Worm (Caenorhabditis elegans): ENCODE data around the gene Y76B12C.3.
A peak's percentile ranks its signal among the peaks of the same experiment; 100 is the strongest.

The Y76B12C.3 gene

DNA sequence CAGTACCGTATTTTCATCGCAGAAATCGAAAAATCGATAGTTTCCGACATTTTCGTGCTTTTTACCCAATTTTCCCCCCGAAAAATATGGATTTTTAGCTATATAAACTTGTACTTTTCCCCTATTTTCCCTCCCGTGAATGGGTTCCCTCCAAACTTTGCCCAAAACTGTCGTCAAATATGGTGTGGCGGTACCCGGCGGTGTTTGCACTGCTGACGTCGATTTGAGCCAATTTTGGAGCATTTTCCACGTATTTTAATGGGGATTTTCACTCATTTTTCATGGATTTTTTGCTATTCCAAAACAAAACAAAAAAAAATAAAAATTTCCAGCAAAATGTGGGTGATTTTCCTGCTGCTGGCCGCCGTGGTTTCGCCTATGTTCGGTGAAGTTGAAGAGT, at the start of gene Y76B12C.3:
Gene Y76B12C.3, plus strand, starts transcription at position 334 of the 400 bp plus-strand sequence.
- TF ChIP-seq mdl-1 (tag; optimal IDR thresholded peaks at IDR 0.05) (no peak), unc-55 (GFP tag; optimal IDR thresholded peaks at IDR 0.05) (peak; percentile 43), gmeb-1 (tag; optimal IDR thresholded peaks at IDR 0.05) (peak; percentile 18), lsy-2 (tag; optimal IDR thresholded peaks at IDR 0.05) (peak in 1 of 2 experiments; percentile 14)

ce11 chrIV:1923722-1924121, 49.8 kb upstream of the Y76B12C.3 start, which contains the start of gene denn-4:
denn-4 (plus strand) TSS chrIV:1924001.
- TF ChIP-seq nhr-129 (tag; optimal IDR thresholded peaks at IDR 0.05) (peak; percentile 1), sem-4 (tag; optimal IDR thresholded peaks at IDR 0.05) (no peak), unc-55 (GFP tag; optimal IDR thresholded peaks at IDR 0.05) (peak; percentile 25), lin-13 (GFP tag; optimal IDR thresholded peaks at IDR 0.05) (no peak), lsy-2 (tag; optimal IDR thresholded peaks at IDR 0.05) (peak in 1 of 2 experiments; percentile 52), C34F6.9 (tag; optimal IDR thresholded peaks at IDR 0.05) (peak; percentile 29)

- TF ChIP-seq unc-55 (GFP tag; optimal IDR thresholded peaks at IDR 0.05), result no peak
Observed at ce11 chrIV:1924178-1924577, 49.3 kb upstream of the Y76B12C.3 start.

DNA sequence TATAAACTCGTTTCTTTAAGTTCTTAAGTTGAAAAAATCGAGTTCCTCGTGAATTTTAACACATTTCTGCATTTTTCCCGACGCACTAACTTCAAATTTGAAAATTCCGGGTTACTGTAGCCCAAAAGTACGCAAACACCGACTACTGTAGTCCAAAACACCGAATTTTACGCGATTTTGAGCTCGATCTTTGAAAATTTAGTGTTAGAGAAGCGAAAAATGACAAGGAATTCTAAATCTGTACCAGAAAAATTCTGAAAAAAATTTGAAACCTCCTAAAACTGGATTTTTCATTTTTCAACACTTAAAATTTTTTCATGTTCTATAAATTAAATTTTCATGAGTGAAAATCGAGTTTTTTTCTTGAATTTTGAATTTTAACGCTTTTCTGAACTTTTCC, 28.3 kb upstream of the Y76B12C.3 start:
- TF ChIP-seq snpc-4 (tag; optimal IDR thresholded peaks at IDR 0.05) (no peak), mab-5 (tag; optimal IDR thresholded peaks at IDR 0.05) (no peak), F13H6.1 (tag; optimal IDR thresholded peaks at IDR 0.05) (no peak), alr-1 (tag; optimal IDR thresholded peaks at IDR 0.05) (no peak), elt-3 (tag; optimal IDR thresholded peaks at IDR 0.05) (no peak), nhr-11 (tag; optimal IDR thresholded peaks at IDR 0.05) (no peak), lin-11 (tag; optimal IDR thresholded peaks at IDR 0.05) (no peak), ceh-16 (tag; optimal IDR thresholded peaks at IDR 0.05) (no peak)

DNA sequence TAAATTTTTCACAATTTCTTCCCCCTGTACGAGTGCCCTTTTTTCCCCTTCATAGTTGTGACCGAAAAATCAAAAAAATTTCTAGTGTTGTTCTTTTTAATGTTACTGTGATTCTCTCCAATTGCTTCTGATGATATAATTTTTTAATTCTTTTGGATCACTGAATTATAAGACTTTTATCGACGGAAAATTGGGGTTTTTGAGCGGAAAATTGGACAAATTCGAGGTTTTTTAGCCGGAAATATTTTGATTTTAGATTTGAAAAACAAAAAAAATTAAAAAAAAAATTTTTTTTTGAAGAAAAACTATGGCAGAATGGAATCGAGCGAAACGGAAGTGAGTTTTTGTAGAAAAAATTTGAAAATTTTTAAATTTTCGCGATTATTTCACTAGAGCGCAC, 25.6 kb upstream of the Y76B12C.3 start, which contains the start of gene tsen-54:
Gene tsen-54, plus strand, starts transcription at position 301 of the 400 bp plus-strand sequence.
- TF ChIP-seq unc-39 (tag; optimal IDR thresholded peaks at IDR 0.05) (no peak), lin-11 (tag; optimal IDR thresholded peaks at IDR 0.05) (no peak), F13H6.1 (tag; optimal IDR thresholded peaks at IDR 0.05) (no peak), skn-1 (tag; optimal IDR thresholded peaks at IDR 0.05) (no peak), Y55F3AM.14 (GFP tag; optimal IDR thresholded peaks at IDR 0.05) (no peak), ztf-11 (tag; optimal IDR thresholded peaks at IDR 0.05) (no peak), gmeb-1 (tag; optimal IDR thresholded peaks at IDR 0.05) (no peak), fos-1 (tag; optimal IDR thresholded peaks at IDR 0.05) (no peak), nhr-12 (tag; optimal IDR thresholded peaks at IDR 0.05) (no peak), sma-9 (GFP tag; optimal IDR thresholded peaks at IDR 0.05) (no peak), sma-9 (tag; optimal IDR thresholded peaks at IDR 0.05) (no peak), sma-3 (GFP tag; optimal IDR thresholded peaks at IDR 0.05) (no peak), nhr-10 (tag; optimal IDR thresholded peaks at IDR 0.05) (no peak), ztf-4 (tag; optimal IDR thresholded peaks at IDR 0.05) (no peak)

ce11 chrIV:1952312-1952711, 21.2 kb upstream of the Y76B12C.3 start:
- TF ChIP-seq lin-11 (tag; optimal IDR thresholded peaks at IDR 0.05) (no peak), ceh-16 (tag; optimal IDR thresholded peaks at IDR 0.05) (no peak), nhr-77 (tag; optimal IDR thresholded peaks at IDR 0.05) (no peak)

ce11 chrIV:1953132-1953629, 20.3 kb upstream of the Y76B12C.3 start, which contains the start of gene F52C12.2:
F52C12.2 (plus strand) TSS chrIV:1953579.
- no peak for TF ChIP-seq alr-1 (tag; optimal IDR thresholded peaks at IDR 0.05)
- peak; percentile 18 for TF ChIP-seq nhr-129 (tag; optimal IDR thresholded peaks at IDR 0.05)
- TF ChIP-seq ztf-11 (tag; optimal IDR thresholded peaks at IDR 0.05), result no peak
- peak; percentile 17 for TF ChIP-seq C34F6.9 (tag; optimal IDR thresholded peaks at IDR 0.05)
- TF ChIP-seq ZK546.5 (tag; optimal IDR thresholded peaks at IDR 0.05), result no peak
- no peak for TF ChIP-seq nhr-12 (tag; optimal IDR thresholded peaks at IDR 0.05)
- TF ChIP-seq ceh-82 (tag; optimal IDR thresholded peaks at IDR 0.05), result no peak
- TF ChIP-seq fos-1 (tag; optimal IDR thresholded peaks at IDR 0.05), result peak; percentile 0
- peak; percentile 56 for TF ChIP-seq sma-3 (GFP tag; optimal IDR thresholded peaks at IDR 0.05)
- peak; percentile 43 to 77 for TF ChIP-seq lsy-2 (tag; optimal IDR thresholded peaks at IDR 0.05)
- TF ChIP-seq unc-55 (GFP tag; optimal IDR thresholded peaks at IDR 0.05), result peak; percentile 63
- TF ChIP-seq gmeb-1 (tag; optimal IDR thresholded peaks at IDR 0.05), result peak; percentile 80
- peak; percentile 54 for TF ChIP-seq F13H6.1 (tag; optimal IDR thresholded peaks at IDR 0.05)
- TF ChIP-seq nhr-237 (tag; optimal IDR thresholded peaks at IDR 0.05), result peak; percentile 17
- no peak for TF ChIP-seq ceh-16 (tag; optimal IDR thresholded peaks at IDR 0.05)
- no peak for TF ChIP-seq nhr-21 (tag; optimal IDR thresholded peaks at IDR 0.05)
- no peak for TF ChIP-seq dmd-4 (tag; optimal IDR thresholded peaks at IDR 0.05)
- TF ChIP-seq unc-62 (GFP tag; optimal IDR thresholded peaks at IDR 0.05), result no peak
- no peak for TF ChIP-seq mab-5 (tag; optimal IDR thresholded peaks at IDR 0.05)
- peak; percentile 37 for TF ChIP-seq lin-13 (GFP tag; optimal IDR thresholded peaks at IDR 0.05)
- peak; percentile 42 for TF ChIP-seq nhr-25 (tag; optimal IDR thresholded peaks at IDR 0.05)
- no peak for TF ChIP-seq nhr-11 (tag; optimal IDR thresholded peaks at IDR 0.05)
- TF ChIP-seq ztf-4 (tag; optimal IDR thresholded peaks at IDR 0.05), result no peak
- TF ChIP-seq crh-2 (tag; optimal IDR thresholded peaks at IDR 0.05), result peak; percentile 62
- no peak for TF ChIP-seq aly-2 (tag; optimal IDR thresholded peaks at IDR 0.05)
- TF ChIP-seq elt-1 (tag; optimal IDR thresholded peaks at IDR 0.05), result no peak

Data from whole organism, L2 larva.